Fruit fly (Drosophila melanogaster): Measurements from ENCODE around the gene Zcchc7.

Zcchc7 gene

DNA sequence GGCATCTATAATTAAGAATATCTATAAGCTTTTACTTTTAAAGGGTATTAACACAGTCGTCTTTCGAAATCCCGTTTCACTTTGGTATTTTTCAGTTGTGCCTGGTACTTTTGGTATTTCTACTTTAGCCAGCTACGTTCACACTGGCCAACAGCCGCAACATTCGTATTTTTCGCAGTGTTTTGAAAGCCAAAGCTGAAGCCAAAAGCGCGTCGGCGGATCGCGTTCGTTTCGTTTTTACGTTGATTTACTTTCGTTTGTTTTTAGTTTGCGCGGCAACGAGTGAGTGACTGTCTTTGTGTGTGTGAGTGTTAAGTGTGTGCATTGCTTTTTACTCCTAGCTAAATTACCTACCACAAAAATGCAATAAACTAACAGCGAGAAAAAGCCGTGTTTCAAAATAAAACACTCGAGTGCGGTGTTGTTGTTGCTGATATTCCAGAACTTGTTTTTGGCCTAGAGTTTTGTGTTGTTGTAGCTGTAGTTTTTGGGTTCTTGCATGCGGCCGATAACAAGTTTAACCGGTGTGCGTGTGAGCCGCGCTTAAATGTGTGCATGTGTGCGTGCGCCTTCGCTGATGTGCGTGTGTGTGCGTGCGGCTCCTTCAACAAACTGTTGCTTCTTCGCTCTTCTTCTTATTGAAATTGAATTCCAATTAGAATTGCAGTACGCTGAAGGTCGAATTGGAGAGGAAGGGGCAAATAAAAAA, 20.1 kb downstream of the Zcchc7 start, which contains the start of gene Lmpt (continued):
- TF ChIP-seq mirr (GFP tag; optimal IDR thresholded peaks at IDR 0.05), result no peak
- TF ChIP-seq mam (GFP tag; optimal IDR thresholded peaks at IDR 0.05), result no peak
- no peak for TF ChIP-seq CG13894 (tag; optimal IDR thresholded peaks at IDR 0.05)
- no peak for TF ChIP-seq CG10543 (GFP tag; optimal IDR thresholded peaks at IDR 0.05)
- no peak for TF ChIP-seq MTF-1 (GFP tag; optimal IDR thresholded peaks at IDR 0.05; ENCODE audit: borderline replicate concordance)
- TF ChIP-seq Chrac-16 (GFP tag; optimal IDR thresholded peaks at IDR 0.05), result no peak
- no peak for TF ChIP-seq Ada2b (GFP tag; IDR thresholded peaks at IDR 0.05)
- no peak for TF ChIP-seq CG8478 (optimal IDR thresholded peaks at IDR 0.05)
- peak; percentile 3 for TF ChIP-seq CG13287 (GFP tag; IDR thresholded peaks at IDR 0.05; ENCODE audit: partially characterized antibody)
- no peak for TF ChIP-seq Ssrp (tag; optimal IDR thresholded peaks at IDR 0.05)
- TF ChIP-seq Atf3 (GFP tag; optimal IDR thresholded peaks at IDR 0.05), result no peak
- TF ChIP-seq CG11398 (GFP tag; optimal IDR thresholded peaks at IDR 0.05), result no peak
- TF ChIP-seq CG3407 (GFP tag; optimal IDR thresholded peaks at IDR 0.05), result no peak
- peak; percentile 34 for TF ChIP-seq CG17829 (tag; optimal IDR thresholded peaks at IDR 0.05)
- TF ChIP-seq Bgb (GFP tag; IDR thresholded peaks at IDR 0.05; ENCODE audit: partially characterized antibody), result peak; percentile 31; the same call in 1 of the 2 replicates
- no peak for TF ChIP-seq CG9727 (GFP tag; optimal IDR thresholded peaks at IDR 0.05)
- peak; percentile 79; the same call in 2 of the 4 replicates for TF ChIP-seq chinmo (GFP tag; IDR thresholded peaks at IDR 0.05; ENCODE audit: partially characterized antibody)
- no peak for TF ChIP-seq croc (GFP tag; conservative IDR thresholded peaks at IDR 0.05)
- peak; percentile 38 for TF ChIP-seq Sin3A (optimal IDR thresholded peaks at IDR 0.05)
- TF ChIP-seq CG9932 (GFP tag; IDR thresholded peaks at IDR 0.05), result no peak
- TF ChIP-seq kay (GFP tag; optimal IDR thresholded peaks at IDR 0.05), result no peak
- TF ChIP-seq CG18262 (tag; optimal IDR thresholded peaks at IDR 0.05), result peak; percentile 3
- no peak for TF ChIP-seq CG7963 (GFP tag; IDR thresholded peaks at IDR 0.05; ENCODE audit: partially characterized antibody)
- no peak for TF ChIP-seq Usf (GFP tag; optimal IDR thresholded peaks at IDR 0.05)
- no peak for TF ChIP-seq CG3065 (GFP tag; optimal IDR thresholded peaks at IDR 0.05)
- TF ChIP-seq CG10979 (tag; optimal IDR thresholded peaks at IDR 0.05), result no peak
- TF ChIP-seq CG17385 (GFP tag; optimal IDR thresholded peaks at IDR 0.05), result peak; percentile 88
- no peak for TF ChIP-seq ac (GFP tag; optimal IDR thresholded peaks at IDR 0.05)
- TF ChIP-seq Sry-δ (GFP tag; optimal IDR thresholded peaks at IDR 0.05), result no peak
- TF ChIP-seq cato (GFP tag; optimal IDR thresholded peaks at IDR 0.05; ENCODE audit: borderline replicate concordance), result no peak
- TF ChIP-seq CG1603 (tag; optimal IDR thresholded peaks at IDR 0.05), result peak; percentile 27
- peak; percentile 13 for TF ChIP-seq CG2120 (GFP tag; optimal IDR thresholded peaks at IDR 0.05)
- peak; percentile 49 for TF ChIP-seq CG12391 (tag; optimal IDR thresholded peaks at IDR 0.05)
- peak; percentile 57 for TF ChIP-seq stwl (tag; optimal IDR thresholded peaks at IDR 0.05)
- TF ChIP-seq sens (GFP tag), result peak; percentile 73
- TF ChIP-seq gem (tag; optimal IDR thresholded peaks at IDR 0.05), result no peak
- TF ChIP-seq Dref (GFP tag; IDR thresholded peaks at IDR 0.05), result no peak
- peak; percentile 39 for TF ChIP-seq CG14710 (tag; optimal IDR thresholded peaks at IDR 0.05)
- TF ChIP-seq row (GFP tag; IDR thresholded peaks at IDR 0.05), result peak; percentile 87
- TF ChIP-seq CG6683 (GFP tag; optimal IDR thresholded peaks at IDR 0.05), result no peak
- no peak for TF ChIP-seq Asciz (GFP tag; optimal IDR thresholded peaks at IDR 0.05)
- TF ChIP-seq Side (GFP tag; optimal IDR thresholded peaks at IDR 0.05), result no peak
- no peak for TF ChIP-seq dysf (GFP tag; IDR thresholded peaks at IDR 0.05)
- TF ChIP-seq sim (GFP tag; IDR thresholded peaks at IDR 0.05), result no peak
- TF ChIP-seq Scr (GFP tag; IDR thresholded peaks at IDR 0.05; ENCODE audit: partially characterized antibody), result no peak
- peak; percentile 18 for TF ChIP-seq CG34376 (GFP tag; optimal IDR thresholded peaks at IDR 0.05)
- no peak for TF ChIP-seq CG8281 (tag; optimal IDR thresholded peaks at IDR 0.05)
- TF ChIP-seq B-H1 (GFP tag; IDR thresholded peaks at IDR 0.05), result no peak
- peak; percentile 77 for TF ChIP-seq Blimp-1 (GFP tag; optimal IDR thresholded peaks at IDR 0.05)

All from whole organism, embryonic.